Worm (Caenorhabditis elegans): ENCODE measurements around the gene Y110A2AL.6.
A peak's percentile ranks its signal among the peaks of the same experiment; 100 is the strongest.

DNA sequence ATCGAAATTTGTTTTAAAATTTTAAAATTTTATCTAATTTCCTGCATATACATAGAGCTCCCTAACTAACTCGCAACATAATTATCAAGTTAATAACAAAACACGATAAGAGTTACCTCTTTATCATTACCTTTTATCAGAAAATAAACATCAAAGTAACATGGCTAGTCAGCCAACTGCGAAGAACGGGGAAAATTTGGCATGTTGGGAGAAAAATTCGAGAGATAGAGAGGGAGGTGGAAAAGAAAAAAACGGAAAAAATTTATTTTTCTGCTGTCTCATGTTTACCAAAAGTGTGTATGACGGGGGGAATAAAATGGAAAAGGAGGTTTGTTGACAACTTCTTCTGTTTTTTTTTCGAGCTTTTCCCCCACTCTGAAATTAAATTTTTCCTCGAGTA lies 7.3 kb downstream of the Y110A2AL.6 start:
- no peak for TF ChIP-seq unc-62 (GFP tag; optimal IDR thresholded peaks at IDR 0.05)
- TF ChIP-seq nhr-11 (tag; optimal IDR thresholded peaks at IDR 0.05): no peak
- TF ChIP-seq nhr-25 (tag; optimal IDR thresholded peaks at IDR 0.05): no peak
- no peak for TF ChIP-seq gmeb-1 (tag; optimal IDR thresholded peaks at IDR 0.05)
- TF ChIP-seq unc-55 (GFP tag; optimal IDR thresholded peaks at IDR 0.05): no peak
- no peak for TF ChIP-seq elt-1 (tag; optimal IDR thresholded peaks at IDR 0.05)
- no peak for TF ChIP-seq mdl-1 (tag; optimal IDR thresholded peaks at IDR 0.05)
- TF ChIP-seq zag-1 (tag; optimal IDR thresholded peaks at IDR 0.05): no peak
- no peak for TF ChIP-seq ztf-11 (tag; optimal IDR thresholded peaks at IDR 0.05)
- TF ChIP-seq skn-1 (tag; optimal IDR thresholded peaks at IDR 0.05): peak; percentile 51
- no peak for TF ChIP-seq lin-39 (tag; optimal IDR thresholded peaks at IDR 0.05)
- no peak for TF ChIP-seq ztf-4 (tag; optimal IDR thresholded peaks at IDR 0.05)
- TF ChIP-seq R02D3.7 (tag; optimal IDR thresholded peaks at IDR 0.05): no peak
